Fruit fly (Drosophila melanogaster) whole organism, embryonic: Measurements from ENCODE around the gene nop5.

Experiments
- Abd-B ChIP-seq: fragments of 200-800 bp; sonication (Bioruptor generic); optimal IDR thresholded peaks from 2 replicates; lab custom pipeline; 2018; ENCODE audit warnings: missing biosample characterization, mild to moderate bottlenecking, missing genetic modification characterization, moderate library complexity
- CG10274 ChIP-seq: fragments of 200-800 bp; sonication (Bioruptor generic); optimal IDR thresholded peaks from 3 replicates; lab custom pipeline; 2017; ENCODE audit warnings: missing biosample characterization, mild to moderate bottlenecking, missing genetic modification characterization
- CG10462 ChIP-seq: fragments of 200-800 bp; sonication (Bioruptor generic); optimal IDR thresholded peaks from 2 replicates; lab custom pipeline; 2016; ENCODE audit warnings: missing biosample characterization, missing genetic modification characterization
- CG10654 ChIP-seq: fragments of 200-800 bp; sonication (Bioruptor generic); optimal IDR thresholded peaks from 2 replicates; lab custom pipeline; 2016; ENCODE audit warnings: missing biosample characterization, missing genetic modification characterization
- CG11695 ChIP-seq: fragments of 200-800 bp; sonication (Bioruptor generic); IDR thresholded peaks from 3 replicates; pipeline ENCODE4 v1.3.6; 2022; ENCODE audit warnings: missing biosample characterization, missing genetic modification characterization
- CG12104 ChIP-seq: fragments of 200-800 bp; sonication (Bioruptor generic); optimal IDR thresholded peaks from 3 replicates; lab custom pipeline; 2016; ENCODE audit warnings: missing biosample characterization, missing genetic modification characterization
- CG12236 ChIP-seq: fragments of 200-800 bp; sonication (Bioruptor generic); optimal IDR thresholded peaks from 2 replicates; lab custom pipeline; 2016; ENCODE audit warnings: missing biosample characterization, missing genetic modification characterization
- CG12299 ChIP-seq: fragments of 200-800 bp; sonication (Bioruptor generic); optimal IDR thresholded peaks from 2 replicates; lab custom pipeline; 2018; ENCODE audit warnings: missing biosample characterization, mild to moderate bottlenecking, missing genetic modification characterization
- CG12769 ChIP-seq: fragments of 200-800 bp; sonication (Bioruptor generic); optimal IDR thresholded peaks from 2 replicates; lab custom pipeline; 2019; ENCODE audit warnings: missing biosample characterization, mild to moderate bottlenecking, missing genetic modification characterization, moderate library complexity
- CG13123 ChIP-seq: fragments of 200-800 bp; sonication (Bioruptor generic); optimal IDR thresholded peaks from 2 replicates; lab custom pipeline; 2016; ENCODE audit warnings: missing biosample characterization, missing genetic modification characterization
- CG14441 ChIP-seq: fragments of 200-800 bp; sonication (Bioruptor generic); IDR thresholded peaks from 2 replicates; pipeline ENCODE4 v1.3.6; 2022; ENCODE audit warnings: missing biosample characterization, missing genetic modification characterization
- CG15269 ChIP-seq: fragments of 200-800 bp; sonication (Bioruptor generic); optimal IDR thresholded peaks from 2 replicates; lab custom pipeline; 2018; ENCODE audit warnings: missing biosample characterization, mild to moderate bottlenecking, missing genetic modification characterization, moderate library complexity
- CG18476 ChIP-seq: fragments of 200-800 bp; sonication (Bioruptor generic); optimal IDR thresholded peaks from 2 replicates; lab custom pipeline; 2016; ENCODE audit warnings: missing biosample characterization, mild to moderate bottlenecking, missing genetic modification characterization
- CG2712 ChIP-seq: fragments of 200-800 bp; optimal IDR thresholded peaks from 3 replicates; lab custom pipeline; 2019; ENCODE audit warnings: missing biosample characterization, mild to moderate bottlenecking, missing genetic modification characterization, moderate library complexity
- CG31365 ChIP-seq: fragments of 200-800 bp; sonication (Bioruptor generic); optimal IDR thresholded peaks from 2 replicates; lab custom pipeline; 2018; ENCODE audit warnings: missing biosample characterization, mild to moderate bottlenecking, missing genetic modification characterization
- CG34376 ChIP-seq: fragments of 200-800 bp; sonication (Bioruptor generic); optimal IDR thresholded peaks from 2 replicates; lab custom pipeline; 2018; ENCODE audit warnings: missing biosample characterization, mild to moderate bottlenecking, missing genetic modification characterization
- CG4282 ChIP-seq: fragments of 200-800 bp; sonication (Bioruptor generic); optimal IDR thresholded peaks from 2 replicates; lab custom pipeline; 2016; ENCODE audit warnings: missing biosample characterization, missing genetic modification characterization
- CG4360 ChIP-seq: fragments of 200-800 bp; sonication (Bioruptor generic); IDR thresholded peaks from 2 replicates; pipeline ENCODE4 v1.3.6; 2022; ENCODE audit warnings: missing biosample characterization, missing genetic modification characterization
- CG4404 ChIP-seq: fragments of 200-800 bp; sonication (Bioruptor generic); IDR thresholded peaks from 2 replicates; pipeline ENCODE4 v1.3.6; 2022; ENCODE audit warnings: missing biosample characterization, missing genetic modification characterization
- CG4617 ChIP-seq: fragments of 200-800 bp; sonication (Bioruptor generic); optimal IDR thresholded peaks from 3 replicates; lab custom pipeline; 2016; ENCODE audit warnings: missing biosample characterization, missing genetic modification characterization, borderline replicate concordance
- CG6254 ChIP-seq: fragments of 200-800 bp; sonication (Bioruptor generic); optimal IDR thresholded peaks from 3 replicates; lab custom pipeline; 2017; ENCODE audit warnings: mild to moderate bottlenecking, missing biosample characterization, missing genetic modification reagents, missing genetic modification characterization
- CG7745 ChIP-seq: fragments of 200-800 bp; sonication (Bioruptor generic); optimal IDR thresholded peaks from 2 replicates; lab custom pipeline; 2018; ENCODE audit warnings: missing biosample characterization, mild to moderate bottlenecking, missing genetic modification characterization, moderate library complexity
- CG7987 ChIP-seq: fragments of 200-800 bp; sonication (Bioruptor generic); optimal IDR thresholded peaks from 2 replicates; lab custom pipeline; 2018; ENCODE audit warnings: missing biosample characterization, mild to moderate bottlenecking, missing genetic modification characterization, moderate library complexity
- CG9215 ChIP-seq: fragments of 200-800 bp; sonication (Bioruptor generic); IDR thresholded peaks from 2 replicates; pipeline ENCODE4 v1.3.6; 2022; ENCODE audit warnings: missing biosample characterization, missing genetic modification characterization
- D ChIP-seq, 2 experiments: fragments of 200-800 bp in 1 of 2; fragments of >200 bp in 1 of 2; sonication (Bioruptor generic) in 1 of 2; optimal IDR thresholded peaks; 2 replicates in 1 of 2; 3 replicates in 1 of 2; lab custom pipeline; 2017; ENCODE audit warnings: mild to moderate bottlenecking in 1 of 2, missing biosample characterization in 1 of 2, missing genetic modification characterization in 1 of 2, missing genetic modification reagents in 1 of 2
- Dad ChIP-seq: fragments of 200-800 bp; sonication (Bioruptor generic); optimal IDR thresholded peaks from 3 replicates; lab custom pipeline; 2016; ENCODE audit warnings: missing biosample characterization, missing genetic modification characterization
- Dll ChIP-seq: fragments of 200-800 bp; sonication (Bioruptor generic); IDR thresholded peaks from 4 replicates; pipeline ENCODE4 v1.3.6; 2022; ENCODE audit warnings: missing biosample characterization, missing genetic modification characterization; ENCODE audit not compliant: partially characterized antibody
- Ets65A ChIP-seq: fragments of 200-800 bp; sonication (Bioruptor generic); peaks from one replicate; lab custom pipeline; 2016; ENCODE audit warnings: missing biosample characterization, missing genetic modification characterization
- MESR4 ChIP-seq: fragments of 200-800 bp; sonication (Bioruptor generic); optimal IDR thresholded peaks from 2 replicates; lab custom pipeline; 2018; ENCODE audit warnings: missing biosample characterization, mild to moderate bottlenecking, missing genetic modification characterization, moderate library complexity
- Mad ChIP-seq: fragments of 200-800 bp; sonication (Bioruptor generic); optimal IDR thresholded peaks from 2 replicates; lab custom pipeline; 2016; ENCODE audit warnings: missing biosample characterization, missing genetic modification characterization
- Max ChIP-seq: fragments of 200-800 bp; sonication (Bioruptor generic); optimal IDR thresholded peaks from 2 replicates; lab custom pipeline; 2016; ENCODE audit warnings: missing biosample characterization, mild to moderate bottlenecking, missing genetic modification characterization
- Oli ChIP-seq: fragments of 200-800 bp; sonication (Bioruptor generic); optimal IDR thresholded peaks from 2 replicates; lab custom pipeline; 2018; ENCODE audit warnings: missing biosample characterization, mild to moderate bottlenecking, missing genetic modification characterization, moderate library complexity
- Ptx1 ChIP-seq: fragments of 200-800 bp; sonication (Bioruptor generic); IDR thresholded peaks from 2 replicates; pipeline ENCODE4 v1.3.6; 2022; ENCODE audit warnings: missing biosample characterization, missing genetic modification characterization
- Rfx ChIP-seq: fragments of 200-800 bp; sonication (Bioruptor generic); IDR thresholded peaks from 2 replicates; pipeline ENCODE4 v1.3.6; 2022; ENCODE audit warnings: missing biosample characterization, missing genetic modification characterization
- Sin3A ChIP-seq: fragments of >200 bp; optimal IDR thresholded peaks from 2 replicates; lab custom pipeline; 2018
- ash1 ChIP-seq: fragments of 200-800 bp; sonication (Bioruptor generic); optimal IDR thresholded peaks from 2 replicates; lab custom pipeline; 2018; ENCODE audit warnings: missing biosample characterization, mild to moderate bottlenecking, missing genetic modification characterization
- bab2 ChIP-seq: fragments of 200-800 bp; sonication (Bioruptor generic); optimal IDR thresholded peaks from 2 replicates; lab custom pipeline; 2016; ENCODE audit warnings: missing biosample characterization, missing genetic modification characterization
- crol ChIP-seq: fragments of 200-800 bp; sonication (Bioruptor generic); IDR thresholded peaks from 2 replicates; pipeline ENCODE4 v1.3.6; 2022; ENCODE audit warnings: missing biosample characterization, missing genetic modification characterization
- dmrt99B ChIP-seq: fragments of 200-800 bp; sonication (Bioruptor generic); optimal IDR thresholded peaks from 2 replicates; lab custom pipeline; 2018; ENCODE audit warnings: missing biosample characterization, mild to moderate bottlenecking, missing genetic modification characterization, moderate library complexity
- dpn ChIP-seq, 2 experiments: fragments of 200-800 bp; sonication (Bioruptor generic); optimal IDR thresholded peaks; 3 replicates each; lab custom pipeline; 2016; ENCODE audit warnings: missing biosample characterization in 2 of 2, missing genetic modification characterization in 2 of 2
- ewg ChIP-seq: fragments of 200-800 bp; sonication (Bioruptor generic); optimal IDR thresholded peaks from 3 replicates; lab custom pipeline; 2017; ENCODE audit warnings: mild to moderate bottlenecking, missing biosample characterization, missing genetic modification reagents, missing genetic modification characterization
- ftz-f1 ChIP-seq: fragments of 200-800 bp; sonication (Bioruptor generic); optimal IDR thresholded peaks from 2 replicates; lab custom pipeline; 2016; ENCODE audit warnings: missing biosample characterization, missing genetic modification characterization
- h ChIP-seq: fragments of >200 bp; optimal IDR thresholded peaks from 2 replicates; lab custom pipeline; 2017
- kah ChIP-seq: fragments of 200-800 bp; sonication (Bioruptor generic); optimal IDR thresholded peaks from 2 replicates; lab custom pipeline; 2018; ENCODE audit warnings: missing biosample characterization, mild to moderate bottlenecking, missing genetic modification characterization
- maf-S ChIP-seq: fragments of 200-800 bp; sonication (Bioruptor generic); optimal IDR thresholded peaks from 2 replicates; lab custom pipeline; 2016; ENCODE audit warnings: missing biosample characterization, missing genetic modification characterization
- nau ChIP-seq: fragments of 200-800 bp; sonication (Bioruptor generic); optimal IDR thresholded peaks from 3 replicates; lab custom pipeline; 2017; ENCODE audit warnings: missing biosample characterization, mild to moderate bottlenecking, missing genetic modification characterization, missing genetic modification reagents
- pita ChIP-seq: fragments of 200-800 bp; sonication (Bioruptor generic); optimal IDR thresholded peaks from 2 replicates; lab custom pipeline; 2017; ENCODE audit warnings: missing biosample characterization, mild to moderate bottlenecking, missing genetic modification characterization
- slp2 ChIP-seq: fragments of 200-800 bp; sonication (Bioruptor generic); optimal IDR thresholded peaks from 2 replicates; lab custom pipeline; 2016; ENCODE audit warnings: missing biosample characterization, missing genetic modification characterization
- stc ChIP-seq: fragments of 200-800 bp; sonication (Bioruptor generic); IDR thresholded peaks from 2 replicates; pipeline ENCODE4 v1.3.6; 2022; ENCODE audit warnings: missing biosample characterization, missing genetic modification characterization
- tll ChIP-seq, 2 experiments: fragments of 200-800 bp in 1 of 2; fragments of >200 bp in 1 of 2; sonication (Bioruptor generic) in 1 of 2; optimal IDR thresholded peaks; 2 replicates each; lab custom pipeline; 2017 to 2019; ENCODE audit warnings: missing biosample characterization in 2 of 2, missing genetic modification characterization in 2 of 2, mild to moderate bottlenecking in 1 of 2, moderate library complexity in 1 of 2

The nop5 gene

dm6 chr2L:6918517-6919202, at the start of gene nop5 (continued):
- TF ChIP-seq CG7987 (no peak), CG15269 (tag; lab: Kevin White, UChicago) (no peak), ftz-f1 (GFP tag; lab: Kevin White, UChicago) (peak; percentile 44), CG4282 (GFP tag; lab: Kevin White, UChicago) (no peak), dmrt99B (no peak), Dad (GFP tag; lab: Kevin White, UChicago) (no peak), kah (GFP tag; lab: Kevin White, UChicago) (peak; percentile 33), CG4404 (GFP tag; lab: Robert Waterston, UW) (no peak), Abd-B (GFP tag; lab: Kevin White, UChicago) (no peak), CG34376 (GFP tag; lab: Kevin White, UChicago) (peak; percentile 33), CG10654 (peak; percentile 35), CG12236 (GFP tag; lab: Kevin White, UChicago) (no peak), CG2712 (tag; lab: Kevin White, UChicago) (peak; percentile 83), ewg (GFP tag; lab: Kevin White, UChicago) (no peak), pita (GFP tag; lab: Kevin White, UChicago) (no peak), CG10462 (GFP tag; lab: Kevin White, UChicago) (no peak), CG11695 (GFP tag; lab: Robert Waterston, UW) (no peak; the same call in 2 of the 3 replicates), Rfx (GFP tag; lab: Robert Waterston, UW) (peak; percentile 43; the same call in 1 of the 2 replicates), CG9215 (GFP tag; lab: Robert Waterston, UW) (peak; percentile 37; the same call in 1 of the 2 replicates), Max (GFP tag; lab: Kevin White, UChicago) (peak; percentile 60), CG14441 (no peak), CG6254 (GFP tag; lab: Kevin White, UChicago) (peak; percentile 55), stc (GFP tag; lab: Robert Waterston, UW) (no peak), bab2 (GFP tag; lab: Kevin White, UChicago) (no peak), CG31365 (tag; lab: Kevin White, UChicago) (no peak), CG12104 (GFP tag; lab: Kevin White, UChicago) (peak; percentile 63), CG12299 (tag; lab: Kevin White, UChicago) (peak; percentile 19), CG12769 (no peak), Ptx1 (GFP tag; lab: Robert Waterston, UW) (no peak), Oli (no peak), MESR4 (GFP tag; lab: Kevin White, UChicago) (peak; percentile 90), CG13123 (peak; percentile 18), Ets65A (GFP tag; lab: Kevin White, UChicago) (no peak), Dll (GFP tag; lab: Robert Waterston, UW) (no peak), Mad (GFP tag; lab: Kevin White, UChicago) (peak; percentile 10), CG4617 (GFP tag; lab: Kevin White, UChicago) (no peak), ash1 (GFP tag; lab: Kevin White, UChicago) (no peak), CG7745 (tag; lab: Kevin White, UChicago) (peak; percentile 26), crol (GFP tag; lab: Robert Waterston, UW) (no peak), CG4360 (no peak), h (lab: Kevin White, UChicago) (no peak), maf-S (GFP tag; lab: Kevin White, UChicago) (no peak), CG18476 (GFP tag; lab: Kevin White, UChicago) (peak; percentile 11), Sin3A (lab: Kevin White, UChicago) (peak; percentile 19), D (optimal IDR thresholded peaks at IDR 0.05; lab: Kevin White, UChicago) (no peak), D (GFP tag; optimal IDR thresholded peaks at IDR 0.05; lab: Kevin White, UChicago) (peak; percentile 69), slp2 (GFP tag; lab: Kevin White, UChicago) (no peak), dpn (GFP tag; optimal IDR thresholded peaks at IDR 0.05; lab: Kevin White, UChicago) (peak; percentile 4 to 40), tll (GFP tag; optimal IDR thresholded peaks at IDR 0.05; lab: Kevin White, UChicago) (no peak), nau (GFP tag; lab: Kevin White, UChicago) (no peak), CG10274 (GFP tag; lab: Kevin White, UChicago) (peak; percentile 3)
